Fruit fly (Drosophila melanogaster): Measurements from ENCODE around the gene CG6592.

CG6592 gene

DNA sequence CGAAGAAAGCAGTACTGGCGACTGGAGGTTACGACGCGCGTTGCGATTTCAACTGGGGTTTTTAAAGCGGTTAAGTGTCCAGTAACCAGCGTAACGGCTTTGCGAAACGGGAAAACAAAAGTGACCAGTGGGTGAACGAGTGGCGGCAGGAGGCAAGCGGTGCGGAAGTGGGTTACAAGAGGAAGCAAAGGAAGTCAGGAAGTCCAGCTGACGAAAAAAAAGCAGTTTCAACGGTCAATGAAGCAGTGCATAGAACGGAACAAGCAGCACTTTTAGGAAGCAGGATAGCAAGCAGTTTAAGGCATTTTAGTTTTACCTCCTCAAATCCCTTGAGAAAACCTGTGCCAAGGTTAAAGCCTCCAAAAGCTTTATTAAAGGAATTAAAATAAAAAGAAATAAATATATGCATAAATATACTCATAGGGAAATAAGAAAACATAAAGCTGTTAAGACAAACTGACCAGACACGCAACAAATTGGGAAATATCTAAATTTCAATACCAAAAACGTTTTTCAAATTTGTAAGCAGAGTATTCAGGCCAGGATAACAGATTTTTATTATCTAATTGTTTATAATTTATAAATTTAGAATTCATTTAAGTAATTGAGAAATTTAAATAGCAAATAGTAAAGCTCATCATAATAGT, at the start of gene CG6592:
Gene CG6592, plus strand, starts transcription at position 597 of the 647 bp plus-strand sequence.
- TF ChIP-seq Ets96B (tag; optimal IDR thresholded peaks at IDR 0.05), result no peak
- no peak for TF ChIP-seq achi (GFP tag; optimal IDR thresholded peaks at IDR 0.05)
- TF ChIP-seq acj6 (GFP tag; optimal IDR thresholded peaks at IDR 0.05), result peak; percentile 20
- peak; percentile 20 for TF ChIP-seq CG10669 (GFP tag; optimal IDR thresholded peaks at IDR 0.05)
- TF ChIP-seq OdsH (GFP tag; optimal IDR thresholded peaks at IDR 0.05), result peak; percentile 9
- peak; percentile 20 for TF ChIP-seq CG31627 (GFP tag; optimal IDR thresholded peaks at IDR 0.05)
- peak in 1 of 2 experiments; percentile 46 for TF ChIP-seq salr (GFP tag; optimal IDR thresholded peaks at IDR 0.05)
- peak; percentile 68 for TF ChIP-seq Eip78C (GFP tag)
- no peak for TF ChIP-seq fd85E (GFP tag; optimal IDR thresholded peaks at IDR 0.05)
- TF ChIP-seq CG1621 (tag; optimal IDR thresholded peaks at IDR 0.05), result peak; percentile 34
- TF ChIP-seq dac (GFP tag; optimal IDR thresholded peaks at IDR 0.05), result no peak
- peak; percentile 20 for TF ChIP-seq fd59A (GFP tag; optimal IDR thresholded peaks at IDR 0.05)
- peak; percentile 5 for TF ChIP-seq pdm3 (GFP tag; optimal IDR thresholded peaks at IDR 0.05)
- peak; percentile 12 for TF ChIP-seq Met (GFP tag; optimal IDR thresholded peaks at IDR 0.05)
- TF ChIP-seq Hr39 (GFP tag; optimal IDR thresholded peaks at IDR 0.05), result peak; percentile 21
- TF ChIP-seq esn (GFP tag; optimal IDR thresholded peaks at IDR 0.05), result peak; percentile 23
- peak; percentile 21 for TF ChIP-seq CG3919 (GFP tag; optimal IDR thresholded peaks at IDR 0.05)
- TF ChIP-seq ss (GFP tag; optimal IDR thresholded peaks at IDR 0.05), result no peak
- peak; percentile 10 for TF ChIP-seq topi (GFP tag; optimal IDR thresholded peaks at IDR 0.05)

DNA sequence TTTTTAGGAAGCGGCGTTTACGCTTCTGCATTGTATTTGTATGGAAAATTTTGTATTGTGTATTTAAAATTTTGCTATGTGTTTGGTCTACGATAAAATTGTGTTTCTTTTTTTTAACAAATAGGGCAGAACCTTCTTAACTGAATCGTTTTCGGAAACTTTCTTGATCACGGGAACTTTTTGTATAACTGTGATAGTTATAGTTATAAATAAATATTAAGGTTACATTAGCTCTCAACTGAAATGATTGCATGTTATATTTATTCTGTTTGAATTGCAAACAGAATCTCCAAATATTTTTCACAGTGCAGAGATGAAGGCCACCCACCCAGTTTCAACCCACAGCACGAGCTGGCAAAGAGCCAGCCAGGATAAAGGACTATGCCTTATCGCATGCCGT, 48.5 kb upstream of the CG6592 start, which contains the start of gene alphaKap4:
Gene alphaKap4, minus strand, starts transcription at position 101 of the 400 bp plus-strand sequence.
- TF ChIP-seq dsx (GFP tag; optimal IDR thresholded peaks at IDR 0.05; ENCODE audit: poor library complexity, severe bottlenecking) (no peak), CG15336 (GFP tag; IDR thresholded peaks at IDR 0.05) (no peak), Smox (GFP tag; optimal IDR thresholded peaks at IDR 0.05) (no peak), CG6854 (GFP tag; optimal IDR thresholded peaks at IDR 0.05) (no peak), CG1621 (tag; optimal IDR thresholded peaks at IDR 0.05) (no peak), CG8632 (GFP tag; optimal IDR thresholded peaks at IDR 0.05) (no peak), CG8119 (GFP tag; IDR thresholded peaks at IDR 0.05) (no peak), ss (GFP tag; optimal IDR thresholded peaks at IDR 0.05) (no peak), CG11902 (GFP tag; optimal IDR thresholded peaks at IDR 0.05) (no peak), OdsH (GFP tag; optimal IDR thresholded peaks at IDR 0.05) (no peak)

dm6 chr3L:6012950-6013349, 46.5 kb upstream of the CG6592 start:
- no peak for TF ChIP-seq CG9139 (GFP tag; optimal IDR thresholded peaks at IDR 0.05)

DNA sequence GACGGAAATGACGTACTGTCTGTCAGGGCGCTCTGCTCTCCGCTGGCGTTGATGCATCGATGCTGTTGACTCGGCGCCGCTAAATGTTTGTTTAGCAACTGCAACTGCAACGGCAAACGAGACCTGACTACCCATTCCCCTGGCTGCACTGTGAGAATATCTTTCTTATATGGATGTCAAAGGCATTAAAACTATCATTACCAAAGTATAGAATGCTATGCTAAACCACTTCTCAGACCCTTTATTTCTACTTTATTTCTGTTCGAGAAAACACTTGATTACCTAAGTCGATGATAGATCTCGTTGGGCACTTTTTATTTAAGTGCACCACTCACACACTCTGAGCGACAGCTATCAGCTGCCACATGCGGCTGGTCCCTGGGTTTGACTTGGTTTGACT, 37.3 kb upstream of the CG6592 start:
- no peak for TF ChIP-seq CG6792 (GFP tag; optimal IDR thresholded peaks at IDR 0.05)
- no peak for TF ChIP-seq vri (GFP tag; optimal IDR thresholded peaks at IDR 0.05)
- TF ChIP-seq CG10669 (GFP tag; optimal IDR thresholded peaks at IDR 0.05), result peak; percentile 18
- no peak for TF ChIP-seq CG6854 (GFP tag; optimal IDR thresholded peaks at IDR 0.05)
- no peak for TF ChIP-seq dsx (GFP tag; optimal IDR thresholded peaks at IDR 0.05; ENCODE audit: poor library complexity, severe bottlenecking)
- peak; percentile 37 for TF ChIP-seq CG10631 (GFP tag; optimal IDR thresholded peaks at IDR 0.05)
- no peak for TF ChIP-seq Hr39 (GFP tag; optimal IDR thresholded peaks at IDR 0.05)
- no peak for TF ChIP-seq CG1621 (tag; optimal IDR thresholded peaks at IDR 0.05)
- no peak for TF ChIP-seq fd59A (GFP tag; optimal IDR thresholded peaks at IDR 0.05)
- TF ChIP-seq esn (GFP tag; optimal IDR thresholded peaks at IDR 0.05), result no peak
- no peak for TF ChIP-seq CG34406 (GFP tag; optimal IDR thresholded peaks at IDR 0.05)
- peak; percentile 42 for TF ChIP-seq svp (GFP tag)
- TF ChIP-seq pdm3 (GFP tag; optimal IDR thresholded peaks at IDR 0.05), result no peak
- no peak for TF ChIP-seq salr (GFP tag; optimal IDR thresholded peaks at IDR 0.05)
- peak; percentile 7 for TF ChIP-seq topi (GFP tag; optimal IDR thresholded peaks at IDR 0.05)
- peak; percentile 18 for TF ChIP-seq Eip75B (GFP tag; optimal IDR thresholded peaks at IDR 0.05)
- peak; percentile 21 for TF ChIP-seq CG3919 (GFP tag; optimal IDR thresholded peaks at IDR 0.05)
- peak; percentile 55 for TF ChIP-seq Eip78C (GFP tag)
- no peak for TF ChIP-seq Ets21C (GFP tag; optimal IDR thresholded peaks at IDR 0.05)
- no peak for TF ChIP-seq achi (GFP tag; optimal IDR thresholded peaks at IDR 0.05)
- no peak for TF ChIP-seq CG11762 (GFP tag; optimal IDR thresholded peaks at IDR 0.05; ENCODE audit: insufficient read depth)
- no peak for TF ChIP-seq CG6276 (GFP tag; optimal IDR thresholded peaks at IDR 0.05)
- TF ChIP-seq spab (GFP tag; optimal IDR thresholded peaks at IDR 0.05), result peak; percentile 20
- TF ChIP-seq lz (GFP tag; optimal IDR thresholded peaks at IDR 0.05), result peak; percentile 25
- TF ChIP-seq CG6808 (GFP tag; optimal IDR thresholded peaks at IDR 0.05), result peak; percentile 1
- no peak for TF ChIP-seq fkh (GFP tag; optimal IDR thresholded peaks at IDR 0.05)
- no peak for TF ChIP-seq Smox (GFP tag; optimal IDR thresholded peaks at IDR 0.05)
- no peak for TF ChIP-seq Sox15 (GFP tag; optimal IDR thresholded peaks at IDR 0.05)
- peak; percentile 36 for TF ChIP-seq Ets96B (tag; optimal IDR thresholded peaks at IDR 0.05)
- TF ChIP-seq ss (GFP tag; optimal IDR thresholded peaks at IDR 0.05), result no peak
- TF ChIP-seq Hr4 (GFP tag; optimal IDR thresholded peaks at IDR 0.05), result no peak

All from whole organism, prepupa.